Worm (Caenorhabditis elegans) whole organism, L3 larva: ENCODE data around the gene slcr-46.1.

Source experiments
- ZK546.5 ChIP-seq: sonication (generic microtip); optimal IDR thresholded peaks from 2 replicates; lab custom pipeline; 2017; ENCODE audit warnings: missing biosample characterization, missing genetic modification characterization
- aly-2 ChIP-seq: fragments of 150-350 bp; optimal IDR thresholded peaks from 2 replicates; lab custom pipeline; 2014; ENCODE audit warnings: missing biosample characterization, missing genetic modification characterization
- ceh-16 ChIP-seq: sonication (generic microtip); optimal IDR thresholded peaks from 2 replicates; lab custom pipeline; 2017; ENCODE audit warnings: missing biosample characterization, missing genetic modification characterization
- ceh-28 ChIP-seq: fragments of 150-350 bp; optimal IDR thresholded peaks from 2 replicates; lab custom pipeline; 2014; ENCODE audit warnings: missing biosample characterization, missing genetic modification reagents, missing genetic modification characterization
- ceh-82 ChIP-seq: fragments of 150-350 bp; optimal IDR thresholded peaks from 2 replicates; lab custom pipeline; 2014; ENCODE audit warnings: missing biosample characterization, missing genetic modification characterization
- ceh-9 ChIP-seq: sonication (generic microtip); optimal IDR thresholded peaks from 2 replicates; lab custom pipeline; 2018; ENCODE audit warnings: missing biosample characterization, missing genetic modification characterization
- daf-12 ChIP-seq: fragments of 150-350 bp; optimal IDR thresholded peaks from 2 replicates; lab custom pipeline; 2014; ENCODE audit warnings: missing biosample characterization, missing genetic modification reagents, missing genetic modification characterization
- egl-5 ChIP-seq: fragments of 150-350 bp; optimal IDR thresholded peaks from 2 replicates; lab custom pipeline; 2017; ENCODE audit warnings: missing biosample characterization, missing genetic modification reagents, missing genetic modification characterization, inconsistent platforms
- elt-2 ChIP-seq: sonication (generic microtip); optimal IDR thresholded peaks from 2 replicates; lab custom pipeline; 2016; ENCODE audit warnings: missing genetic modification reagents, mild to moderate bottlenecking, missing genetic modification characterization, missing compliant biosample characterization
- eor-1 ChIP-seq, 2 experiments: fragments of 150-350 bp; optimal IDR thresholded peaks; 2 replicates each; lab custom pipeline; 2014 to 2018; ENCODE audit warnings: missing biosample characterization in 2 of 2, missing genetic modification characterization in 2 of 2
- fos-1 ChIP-seq: fragments of 150-350 bp; optimal IDR thresholded peaks from 2 replicates; lab custom pipeline; 2014; ENCODE audit warnings: missing biosample characterization, missing genetic modification characterization
- hmg-11 ChIP-seq: sonication (generic microtip); optimal IDR thresholded peaks from 2 replicates; lab custom pipeline; 2016; ENCODE audit warnings: missing genetic modification characterization, missing compliant biosample characterization
- jun-1 ChIP-seq: fragments of 150-350 bp; optimal IDR thresholded peaks from 2 replicates; lab custom pipeline; 2014; ENCODE audit warnings: missing biosample characterization, missing genetic modification reagents, missing genetic modification characterization
- lin-15B ChIP-seq: fragments of 150-350 bp; optimal IDR thresholded peaks from 2 replicates; lab custom pipeline; 2014; ENCODE audit warnings: missing biosample characterization, missing genetic modification characterization
- lin-39 ChIP-seq: fragments of 150-350 bp; optimal IDR thresholded peaks from 2 replicates; lab custom pipeline; 2018; ENCODE audit warnings: missing biosample characterization, missing genetic modification reagents, missing genetic modification characterization
- mdl-1 ChIP-seq: fragments of 150-350 bp; optimal IDR thresholded peaks from 2 replicates; lab custom pipeline; 2014; ENCODE audit warnings: missing biosample characterization, missing genetic modification characterization
- mml-1 ChIP-seq: fragments of 150-350 bp; sonication (generic microtip); optimal IDR thresholded peaks from 3 replicates; lab custom pipeline; 2014; ENCODE audit warnings: missing biosample characterization, missing genetic modification characterization
- nfya-1 ChIP-seq: sonication (generic microtip); optimal IDR thresholded peaks from 2 replicates; lab custom pipeline; 2017; ENCODE audit warnings: missing genetic modification characterization, mild to moderate bottlenecking, missing compliant biosample characterization, antibody characterized with exemption, moderate library complexity; ENCODE audit not compliant: insufficient read depth
- nhr-11 ChIP-seq: fragments of 150-350 bp; optimal IDR thresholded peaks from 2 replicates; lab custom pipeline; 2014; ENCODE audit warnings: missing biosample characterization, missing genetic modification characterization
- nhr-23 ChIP-seq: fragments of 150-350 bp; optimal IDR thresholded peaks from 2 replicates; lab custom pipeline; 2014; ENCODE audit warnings: missing biosample characterization, missing genetic modification reagents, missing genetic modification characterization
- nhr-237 ChIP-seq: fragments of 150-350 bp; optimal IDR thresholded peaks from 2 replicates; lab custom pipeline; 2014; ENCODE audit warnings: missing biosample characterization, missing genetic modification characterization
- nhr-25 ChIP-seq: sonication (generic microtip); optimal IDR thresholded peaks from 2 replicates; lab custom pipeline; 2017; ENCODE audit warnings: missing biosample characterization, missing genetic modification characterization
- nhr-28 ChIP-seq: fragments of 150-350 bp; optimal IDR thresholded peaks from 2 replicates; lab custom pipeline; 2014; ENCODE audit warnings: missing biosample characterization, missing genetic modification characterization
- nhr-43 ChIP-seq: sonication (generic microtip); optimal IDR thresholded peaks from 2 replicates; lab custom pipeline; 2016; ENCODE audit warnings: mild to moderate bottlenecking, missing genetic modification characterization, missing compliant biosample characterization; ENCODE audit not compliant: poor library complexity, severe bottlenecking
- nhr-77 ChIP-seq: fragments of 150-350 bp; optimal IDR thresholded peaks from 2 replicates; lab custom pipeline; 2014; ENCODE audit warnings: missing biosample characterization, missing genetic modification characterization
- pha-4 ChIP-seq: fragments of 150-350 bp; optimal IDR thresholded peaks from 2 replicates; lab custom pipeline; 2014; ENCODE audit warnings: missing biosample characterization, missing genetic modification reagents, missing genetic modification characterization
- pqm-1 ChIP-seq: fragments of 150-350 bp; optimal IDR thresholded peaks from 2 replicates; lab custom pipeline; 2017; ENCODE audit warnings: missing biosample characterization, missing genetic modification characterization, inconsistent platforms
- sea-2 ChIP-seq: fragments of 150-350 bp; sonication (generic microtip); optimal IDR thresholded peaks from 4 replicates; lab custom pipeline; 2014; ENCODE audit warnings: missing biosample characterization, missing genetic modification reagents, missing genetic modification characterization
- skn-1 ChIP-seq: fragments of 150-350 bp; optimal IDR thresholded peaks from 2 replicates; lab custom pipeline; 2014; ENCODE audit warnings: missing biosample characterization, missing genetic modification characterization
- snpc-4 ChIP-seq: fragments of 150-350 bp; optimal IDR thresholded peaks from 2 replicates; lab custom pipeline; 2014; ENCODE audit warnings: missing biosample characterization, missing genetic modification characterization
- tbx-2 ChIP-seq: sonication (generic microtip); optimal IDR thresholded peaks from 2 replicates; lab custom pipeline; 2016; ENCODE audit warnings: mild to moderate bottlenecking, missing genetic modification characterization, missing compliant biosample characterization
- unc-39 ChIP-seq: sonication (generic microtip); optimal IDR thresholded peaks from 4 replicates; lab custom pipeline; 2017; ENCODE audit warnings: missing biosample characterization, missing genetic modification characterization
- unc-62 ChIP-seq: fragments of 150-350 bp; sonication (generic microtip); optimal IDR thresholded peaks from 4 replicates; lab custom pipeline; 2014; ENCODE audit warnings: missing biosample characterization, missing genetic modification reagents, missing genetic modification characterization

The slcr-46.1 gene

ce11 chrX:4628817-4629575, 3.2 kb upstream of the slcr-46.1 start:
- TF ChIP-seq snpc-4 (tag; lab: Kevin White, UChicago), result no peak
- TF ChIP-seq egl-5 (tag; lab: Kevin White, UChicago), result peak; percentile 87

ce11 chrX:4635643-4636042, 3.5 kb downstream of the slcr-46.1 start:
- peak; percentile 55 for TF ChIP-seq hmg-11 (tag; lab: Kevin White, UChicago)
- TF ChIP-seq pha-4, result peak; percentile 56
- TF ChIP-seq ceh-28, result no peak
- TF ChIP-seq nhr-25, result peak; percentile 61
- TF ChIP-seq lin-39 (tag; lab: Kevin White, UChicago), result no peak
- TF ChIP-seq ceh-9 (tag; lab: Kevin White, UChicago), result no peak
- TF ChIP-seq nhr-23 (tag; lab: Kevin White, UChicago), result peak; percentile 80
- peak; percentile 38 for TF ChIP-seq egl-5 (tag; lab: Kevin White, UChicago)
- TF ChIP-seq skn-1 (tag; lab: Kevin White, UChicago), result no peak
- TF ChIP-seq tbx-2, result peak; percentile 11
- no peak for TF ChIP-seq sea-2 (GFP tag; lab: Kevin White, UChicago)
- TF ChIP-seq daf-12 (tag; lab: Kevin White, UChicago), result no peak
- no peak for TF ChIP-seq lin-15B (tag; lab: Kevin White, UChicago)
- peak; percentile 52 for TF ChIP-seq nfya-1
- no peak for TF ChIP-seq elt-2 (tag; lab: Kevin White, UChicago)
- no peak for TF ChIP-seq nhr-77 (tag; lab: Kevin White, UChicago)
- TF ChIP-seq jun-1, result no peak
- no peak for TF ChIP-seq nhr-43 (tag; lab: Kevin White, UChicago)
- no peak for TF ChIP-seq aly-2

- TF ChIP-seq pqm-1 (tag; lab: Kevin White, UChicago), result peak; percentile 29
- no peak for TF ChIP-seq nhr-237
- TF ChIP-seq elt-2 (tag; lab: Kevin White, UChicago), result peak; percentile 63
These were observed 4.0 kb downstream of the slcr-46.1 start for ce11 chrX:4636143-4636542.

ce11 chrX:4636821-4637220, 4.7 kb downstream of the slcr-46.1 start, which contains the start of gene hosl-1:
Gene hosl-1 (plus strand): TSS chrX:4637121.
- TF ChIP-seq mml-1 (tag; lab: Kevin White, UChicago), result no peak
- TF ChIP-seq lin-39 (tag; lab: Kevin White, UChicago), result no peak
- TF ChIP-seq pqm-1 (tag; lab: Kevin White, UChicago), result peak; percentile 3
- TF ChIP-seq tbx-2, result no peak
- peak; percentile 11 for TF ChIP-seq pha-4

ce11 chrX:4647104-4647503, 14.9 kb downstream of the slcr-46.1 start, which contains the start of gene C46C11.4:
Gene C46C11.4 (minus strand): TSS chrX:4647204.
- TF ChIP-seq nhr-237 (no peak), snpc-4 (tag; lab: Kevin White, UChicago) (no peak), lin-39 (tag; lab: Kevin White, UChicago) (no peak), fos-1 (tag; lab: Kevin White, UChicago) (no peak), jun-1 (no peak)

ce11 chrX:4649097-4649496, 16.9 kb downstream of the slcr-46.1 start, which contains the start of gene ent-5:
Gene ent-5 (minus strand): TSS chrX:4649197.
- no peak for TF ChIP-seq ZK546.5 (tag; lab: Kevin White, UChicago)
- no peak for TF ChIP-seq unc-62
- TF ChIP-seq mdl-1 (tag; lab: Kevin White, UChicago), result no peak
- TF ChIP-seq ceh-16 (tag; lab: Kevin White, UChicago), result no peak
- TF ChIP-seq eor-1 (tag; optimal IDR thresholded peaks at IDR 0.05; lab: Kevin White, UChicago), result no peak
- no peak for TF ChIP-seq snpc-4 (tag; lab: Kevin White, UChicago)
- TF ChIP-seq nhr-11 (tag; lab: Kevin White, UChicago), result no peak
- no peak for TF ChIP-seq ceh-28
- TF ChIP-seq egl-5 (tag; lab: Kevin White, UChicago), result no peak
- no peak for TF ChIP-seq nhr-28 (tag; lab: Kevin White, UChicago)
- no peak for TF ChIP-seq unc-39 (tag; lab: Kevin White, UChicago)
- TF ChIP-seq jun-1, result no peak
- no peak for TF ChIP-seq ceh-82 (tag; lab: Kevin White, UChicago)
- TF ChIP-seq sea-2 (GFP tag; lab: Kevin White, UChicago), result no peak
- TF ChIP-seq, all 47 proteins: peak for 0
